Worm (Caenorhabditis elegans): Measurements from ENCODE around the gene clip-1.

DNA sequence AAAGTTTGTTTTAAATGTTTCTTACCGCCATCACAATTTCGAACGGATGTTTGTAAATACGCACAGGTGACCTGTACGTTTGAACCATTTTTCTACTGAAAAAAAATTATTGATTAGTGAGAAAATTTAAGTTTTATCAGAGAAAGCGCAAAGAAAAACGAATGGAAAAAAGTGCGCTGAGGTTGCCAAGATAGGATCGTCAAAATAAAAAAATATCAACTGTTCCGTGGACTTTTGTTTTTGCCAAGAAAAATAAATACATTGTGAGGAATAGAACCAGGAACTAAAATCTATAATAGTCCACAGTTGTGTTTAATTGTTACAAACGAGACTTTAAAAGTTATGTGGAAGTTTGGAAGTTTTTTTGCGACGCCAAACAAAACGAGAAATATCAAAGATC, 32.6 kb downstream of the clip-1 start, which contains the start of gene T23G5.2:
- TF ChIP-seq unc-39 (tag; optimal IDR thresholded peaks at IDR 0.05) = no peak
- TF ChIP-seq snpc-4 (tag; optimal IDR thresholded peaks at IDR 0.05) = no peak
- no peak for TF ChIP-seq ZK546.5 (tag; optimal IDR thresholded peaks at IDR 0.05)
- TF ChIP-seq R02D3.7 (tag; optimal IDR thresholded peaks at IDR 0.05) = no peak
- TF ChIP-seq zag-1 (tag; optimal IDR thresholded peaks at IDR 0.05) = no peak
